Fruit fly (Drosophila melanogaster): Measurements from ENCODE around the gene in.

Gene in

DNA sequence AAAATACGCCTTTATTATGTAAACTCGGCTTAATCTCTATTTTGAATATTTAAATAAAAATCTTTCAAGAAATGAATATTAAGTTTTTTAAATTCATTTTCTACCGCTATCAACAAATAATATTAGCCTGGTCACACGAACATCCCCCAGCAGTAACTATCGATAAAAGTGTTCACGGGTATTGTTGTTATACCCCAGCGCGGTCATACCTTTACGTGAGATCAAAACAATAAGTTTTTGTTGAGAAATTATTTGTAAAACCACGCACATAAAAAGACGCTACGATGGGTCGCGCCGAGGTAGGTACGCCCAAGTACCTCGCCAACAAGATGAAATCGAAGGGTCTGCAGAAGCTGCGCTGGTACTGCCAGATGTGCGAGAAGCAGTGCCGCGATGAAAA is 10.4 kb upstream of the in start, which contains the start of gene kin17:
Gene kin17, plus strand, starts transcription at position 195 of the 400 bp plus-strand sequence.
- TF ChIP-seq CG8478 (optimal IDR thresholded peaks at IDR 0.05) (no peak), usp (GFP tag; optimal IDR thresholded peaks at IDR 0.05) (no peak), Dll (optimal IDR thresholded peaks at IDR 0.05) (no peak), psq (optimal IDR thresholded peaks at IDR 0.05) (no peak), EcR (GFP tag; optimal IDR thresholded peaks at IDR 0.05) (no peak), pan (optimal IDR thresholded peaks at IDR 0.05) (no peak)

DNA sequence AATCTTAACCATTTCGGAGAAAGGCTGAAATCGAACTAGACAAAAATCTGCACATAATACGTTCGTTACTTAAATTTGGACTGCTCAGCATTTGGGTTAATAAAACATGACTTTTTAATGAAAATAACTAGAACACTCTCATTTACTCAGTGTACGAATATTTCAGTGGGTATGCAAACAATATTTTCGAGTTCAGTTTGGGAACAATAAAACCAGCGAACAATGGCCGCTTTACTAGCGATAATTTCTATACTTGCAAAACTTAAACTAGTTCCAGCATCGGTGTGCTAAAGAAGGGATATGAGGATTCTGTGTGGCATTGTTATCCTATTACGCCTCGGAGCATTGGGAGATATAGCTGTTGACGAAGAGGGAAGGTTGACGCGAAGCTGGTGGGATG is 8.8 kb upstream of the in start, which contains the start of gene CG5665:
Gene CG5665, plus strand, starts transcription at position 301 of the 400 bp plus-strand sequence.
- TF ChIP-seq pan (optimal IDR thresholded peaks at IDR 0.05) (no peak), usp (GFP tag; optimal IDR thresholded peaks at IDR 0.05) (no peak), Dll (optimal IDR thresholded peaks at IDR 0.05) (no peak), CG8478 (optimal IDR thresholded peaks at IDR 0.05) (no peak), psq (optimal IDR thresholded peaks at IDR 0.05) (no peak), EcR (GFP tag; optimal IDR thresholded peaks at IDR 0.05) (no peak)

DNA sequence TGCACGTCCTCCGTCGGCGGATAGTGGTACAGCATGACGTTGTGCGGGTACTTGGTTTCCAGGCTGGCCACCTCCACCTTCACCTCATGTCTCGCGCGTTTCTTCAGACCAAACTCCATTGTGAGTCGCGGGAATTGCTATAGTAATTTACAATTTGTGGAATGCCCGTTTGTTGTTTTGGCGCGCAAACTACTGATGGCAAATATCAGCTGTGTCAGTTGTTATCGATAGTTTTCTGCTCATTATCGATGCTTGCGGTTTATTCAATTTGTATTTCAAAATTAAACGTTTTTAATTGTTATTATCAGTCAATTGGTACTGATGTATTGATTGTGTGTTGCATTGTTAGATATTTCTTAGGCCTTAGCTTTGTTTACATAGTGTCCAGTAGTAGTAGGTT is 5.6 kb upstream of the in start, which contains the start of gene Prim2:
Gene Prim2, minus strand, starts transcription at position 197 of the 400 bp plus-strand sequence.
- no peak for TF ChIP-seq psq (optimal IDR thresholded peaks at IDR 0.05)
- no peak for TF ChIP-seq EcR (GFP tag; optimal IDR thresholded peaks at IDR 0.05)
- no peak for TF ChIP-seq pan (optimal IDR thresholded peaks at IDR 0.05)
- TF ChIP-seq Dll (optimal IDR thresholded peaks at IDR 0.05): no peak
- no peak for TF ChIP-seq CG8478 (optimal IDR thresholded peaks at IDR 0.05)
- no peak for TF ChIP-seq usp (GFP tag; optimal IDR thresholded peaks at IDR 0.05)

DNA sequence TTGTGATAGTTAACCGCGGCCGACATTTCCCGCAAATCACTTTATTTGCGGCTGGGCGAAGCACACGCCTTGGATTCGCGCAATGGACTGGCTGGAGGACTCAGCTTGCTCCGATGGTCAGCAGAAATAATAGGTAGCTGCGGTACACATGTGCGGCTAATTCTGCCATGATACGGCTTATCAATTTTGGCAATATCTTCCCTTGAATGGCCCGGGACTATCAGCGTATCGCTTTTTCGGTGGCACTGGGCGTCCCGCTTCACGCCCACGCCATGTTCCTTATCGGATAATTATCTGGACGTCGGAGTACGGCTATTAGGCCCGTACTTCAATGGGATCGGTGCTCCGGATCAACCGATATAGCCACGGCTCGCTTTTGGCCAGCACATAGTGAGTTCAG is 924 bp upstream of the in start:
- TF ChIP-seq Dll (optimal IDR thresholded peaks at IDR 0.05) (no peak), CG8478 (optimal IDR thresholded peaks at IDR 0.05) (no peak), pan (optimal IDR thresholded peaks at IDR 0.05) (no peak), psq (optimal IDR thresholded peaks at IDR 0.05) (no peak), EcR (GFP tag; optimal IDR thresholded peaks at IDR 0.05) (no peak), usp (GFP tag; optimal IDR thresholded peaks at IDR 0.05) (no peak)

DNA sequence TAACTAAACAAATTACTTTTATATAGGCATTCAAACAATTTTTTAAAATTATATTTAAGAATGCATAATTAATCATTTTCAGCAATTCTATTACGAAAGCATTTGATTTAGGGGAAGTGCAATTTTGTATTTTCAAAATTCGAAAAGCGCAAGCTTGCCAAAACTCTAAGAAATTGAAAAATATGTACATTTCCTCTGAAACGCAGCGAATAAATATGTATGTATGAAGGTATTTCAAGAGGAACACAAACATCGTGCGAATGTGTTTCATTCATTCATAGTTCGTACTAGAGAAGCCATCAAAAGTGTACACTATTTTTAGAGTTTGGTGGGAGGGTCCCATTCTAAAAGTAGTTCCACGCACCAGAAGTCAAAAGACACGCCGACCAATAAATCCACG is 3.0 kb downstream of the in start, which contains the start of gene CG13247:
Gene CG13247, plus strand, starts transcription at position 301 of the 400 bp plus-strand sequence.
- TF ChIP-seq EcR (GFP tag; optimal IDR thresholded peaks at IDR 0.05): no peak

DNA sequence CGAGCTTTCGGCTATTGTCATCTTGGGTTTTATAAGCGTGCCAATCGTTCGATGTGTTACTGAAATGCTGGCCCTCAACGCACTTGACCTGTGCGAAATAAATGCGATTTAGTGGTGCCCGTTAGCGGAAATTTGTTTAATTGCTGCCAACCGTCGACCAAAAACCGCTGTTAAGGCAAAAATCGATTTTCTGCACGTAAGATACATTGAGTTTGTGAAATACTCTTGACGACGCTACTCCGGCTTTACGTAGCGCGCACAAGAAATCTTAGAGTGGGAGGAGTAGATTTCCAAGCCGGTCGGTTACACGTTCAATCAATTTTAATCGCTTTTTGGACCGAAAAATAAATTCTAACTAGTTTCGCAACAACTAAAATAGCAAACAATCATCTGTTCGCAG is 8.5 kb downstream of the in start:
- TF ChIP-seq usp (GFP tag; optimal IDR thresholded peaks at IDR 0.05): no peak
- no peak for TF ChIP-seq EcR (GFP tag; optimal IDR thresholded peaks at IDR 0.05)
- no peak for TF ChIP-seq pan (optimal IDR thresholded peaks at IDR 0.05)
- no peak for TF ChIP-seq CG8478 (optimal IDR thresholded peaks at IDR 0.05)
- TF ChIP-seq psq (optimal IDR thresholded peaks at IDR 0.05): no peak
- TF ChIP-seq Dll (optimal IDR thresholded peaks at IDR 0.05): no peak

DNA sequence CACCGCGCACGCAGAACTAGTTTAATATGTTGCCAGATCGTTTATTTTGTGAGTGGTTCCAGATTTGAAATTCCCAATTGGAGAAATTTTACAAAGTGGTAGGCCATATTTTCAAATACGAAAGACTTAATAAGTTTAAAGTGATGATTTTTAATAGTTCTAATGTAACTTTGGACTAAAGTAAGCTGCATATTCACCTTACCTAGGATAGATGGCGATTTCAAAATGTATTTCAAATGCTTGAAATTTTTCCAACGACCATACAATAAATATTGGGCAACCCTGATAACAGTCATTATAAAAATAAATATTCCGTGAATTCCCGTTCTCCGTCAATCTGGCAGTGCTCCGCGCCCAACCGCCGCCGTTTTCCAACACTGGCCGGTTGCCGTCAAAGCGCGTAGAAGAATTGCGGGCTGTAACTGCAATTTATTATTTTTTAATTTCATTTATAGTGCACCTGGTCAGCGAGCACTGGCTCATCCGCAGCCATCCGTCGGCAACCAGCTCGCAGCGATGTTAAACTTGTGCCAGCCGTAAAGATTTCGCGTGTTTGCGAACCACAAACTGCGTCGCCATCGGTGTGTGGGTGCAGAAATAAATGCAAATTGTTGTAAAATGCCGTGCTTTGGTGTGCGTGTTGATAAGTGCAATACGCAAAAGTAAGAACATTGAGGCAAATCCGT is 9.0 kb downstream of the in start, which contains the start of the genes Ide and RhoBTB:
Gene Ide, minus strand, starts transcription at position 19 of the 686 bp plus-strand sequence.
Gene RhoBTB, plus strand, starts transcription at position 365 of the 686 bp plus-strand sequence.
- TF ChIP-seq CG8478 (optimal IDR thresholded peaks at IDR 0.05): no peak
- TF ChIP-seq usp (GFP tag; optimal IDR thresholded peaks at IDR 0.05): no peak
- TF ChIP-seq Dll (optimal IDR thresholded peaks at IDR 0.05): no peak
- TF ChIP-seq psq (optimal IDR thresholded peaks at IDR 0.05): no peak
- TF ChIP-seq EcR (GFP tag; optimal IDR thresholded peaks at IDR 0.05): no peak
- no peak for TF ChIP-seq pan (optimal IDR thresholded peaks at IDR 0.05)

DNA sequence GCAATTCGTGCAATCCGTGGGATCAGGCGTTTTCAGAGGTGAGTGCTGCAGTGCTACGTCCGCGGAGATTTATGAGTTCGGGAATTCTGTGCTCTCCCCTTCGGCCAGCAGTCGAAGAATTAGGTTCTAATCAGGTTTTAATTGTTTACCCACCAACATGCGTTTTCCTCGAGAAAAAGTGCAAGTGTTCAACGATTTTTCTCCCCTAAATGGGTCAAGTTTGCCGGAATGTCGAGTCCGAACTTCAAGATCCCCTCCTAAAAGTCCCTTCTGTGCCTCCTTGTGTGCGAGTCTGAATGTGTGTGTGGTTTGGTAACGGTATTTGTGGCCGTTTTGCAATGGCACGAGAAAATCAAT is 9.5 kb downstream of the in start:
- no peak for TF ChIP-seq usp (GFP tag; optimal IDR thresholded peaks at IDR 0.05)
- no peak for TF ChIP-seq EcR (GFP tag; optimal IDR thresholded peaks at IDR 0.05)
- no peak for TF ChIP-seq pan (optimal IDR thresholded peaks at IDR 0.05)
- no peak for TF ChIP-seq Dll (optimal IDR thresholded peaks at IDR 0.05)
- no peak for TF ChIP-seq psq (optimal IDR thresholded peaks at IDR 0.05)
- no peak for TF ChIP-seq CG8478 (optimal IDR thresholded peaks at IDR 0.05)

DNA sequence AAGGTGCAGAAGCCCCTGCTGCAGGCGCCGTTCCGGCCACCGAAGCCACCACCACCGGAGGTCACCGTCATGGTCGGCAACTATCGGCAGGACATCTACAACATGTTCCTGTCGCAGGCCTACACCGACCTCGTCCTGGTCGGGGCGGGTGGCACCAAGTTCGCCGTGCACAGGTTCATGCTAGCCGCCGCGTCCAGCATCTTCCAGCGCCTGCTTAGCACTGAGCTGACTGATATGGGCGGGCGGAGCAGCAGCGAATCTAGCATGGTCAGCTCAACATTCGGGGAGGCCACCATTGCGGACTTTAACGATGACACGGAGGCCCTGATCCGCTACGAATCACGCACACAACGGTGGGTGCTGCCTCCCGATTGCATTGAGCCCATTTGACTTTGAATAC is 12.5 kb downstream of the in start:
- TF ChIP-seq pan (optimal IDR thresholded peaks at IDR 0.05) (no peak), EcR (GFP tag; optimal IDR thresholded peaks at IDR 0.05) (no peak), usp (GFP tag; optimal IDR thresholded peaks at IDR 0.05) (no peak), Dll (optimal IDR thresholded peaks at IDR 0.05) (no peak), CG8478 (optimal IDR thresholded peaks at IDR 0.05) (no peak), psq (optimal IDR thresholded peaks at IDR 0.05) (no peak)

DNA sequence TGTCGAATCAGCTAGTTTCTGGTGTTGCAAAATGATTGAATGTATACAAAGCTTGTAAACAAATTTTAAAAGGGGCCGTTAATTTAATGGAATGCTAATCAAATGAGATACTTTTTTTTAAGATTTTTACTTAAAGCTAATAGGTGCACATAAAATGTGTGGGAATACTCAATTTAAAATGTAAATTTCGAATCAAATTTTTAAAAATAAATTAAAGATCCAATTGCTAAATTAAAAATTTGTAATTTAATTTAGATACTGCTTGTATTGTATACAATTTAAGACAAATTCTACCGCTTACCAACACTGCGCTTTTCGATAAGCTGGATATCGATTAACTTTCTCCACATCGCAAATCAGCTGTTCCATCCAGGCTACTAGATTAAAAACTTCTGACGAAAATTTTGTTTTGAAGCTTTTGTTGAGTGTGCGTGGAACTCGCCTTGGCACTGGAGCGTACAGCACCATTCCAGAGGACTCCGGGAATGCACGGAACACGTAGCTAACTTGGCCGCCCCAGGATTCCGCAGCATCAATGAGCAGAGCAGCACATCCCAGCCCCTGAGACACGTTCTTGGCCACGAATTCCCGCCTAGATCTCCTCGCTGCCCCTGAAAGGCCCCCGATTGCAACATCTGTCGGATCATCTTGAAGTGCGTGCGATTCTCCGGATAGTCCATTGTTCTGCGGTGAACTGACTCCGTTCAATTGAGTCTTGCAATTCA is 17.2 kb downstream of the in start, which contains the start of the genes CG5498 and fbl:
Gene CG5498, minus strand, starts transcription at position 24 of the 725 bp plus-strand sequence.
Gene fbl, plus strand, starts transcription at position 344 of the 725 bp plus-strand sequence.
- no peak for TF ChIP-seq EcR (GFP tag; optimal IDR thresholded peaks at IDR 0.05)

DNA sequence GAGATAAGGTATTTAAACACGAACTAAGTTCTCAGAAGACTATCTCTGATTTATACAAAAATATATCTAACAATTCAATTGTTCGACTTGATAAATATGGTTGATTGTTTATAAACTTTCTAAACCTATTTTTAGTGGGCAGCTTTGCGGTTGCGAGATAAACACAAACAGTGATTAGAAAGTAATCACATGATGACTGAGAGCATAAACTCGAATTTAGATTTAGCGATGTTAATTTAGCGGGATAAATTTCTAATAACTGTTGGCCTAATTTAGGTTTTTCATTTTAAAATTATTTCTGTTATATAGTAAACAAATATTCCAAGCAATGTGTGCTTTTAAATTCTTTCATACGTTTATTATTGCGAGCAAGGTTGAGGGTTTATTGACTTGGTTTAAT is 18.0 kb downstream of the in start:
- TF ChIP-seq pan (optimal IDR thresholded peaks at IDR 0.05): no peak
- TF ChIP-seq Dll (optimal IDR thresholded peaks at IDR 0.05): no peak
- no peak for TF ChIP-seq EcR (GFP tag; optimal IDR thresholded peaks at IDR 0.05)
- TF ChIP-seq psq (optimal IDR thresholded peaks at IDR 0.05): no peak

DNA sequence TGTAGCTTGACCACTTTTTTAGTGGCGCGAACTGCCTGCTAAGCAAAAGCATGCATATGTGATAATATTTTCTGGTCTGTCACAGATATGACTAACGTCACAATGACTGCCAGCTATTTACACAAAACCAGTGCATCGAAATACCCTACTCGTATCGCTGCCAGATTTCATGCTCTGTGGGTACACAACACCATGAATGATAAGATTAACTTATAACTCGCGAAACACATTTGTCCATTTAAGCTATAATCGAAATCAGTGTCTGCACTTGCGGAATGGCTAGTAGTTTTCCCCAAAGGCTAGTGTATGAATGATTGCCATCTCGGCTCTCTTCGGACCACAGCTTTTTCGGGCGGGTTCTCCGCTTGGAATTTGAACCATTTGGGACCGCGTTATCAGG is 18.4 kb downstream of the in start:
- TF ChIP-seq CG8478 (optimal IDR thresholded peaks at IDR 0.05) (no peak), usp (GFP tag; optimal IDR thresholded peaks at IDR 0.05) (no peak), pan (optimal IDR thresholded peaks at IDR 0.05) (no peak), Dll (optimal IDR thresholded peaks at IDR 0.05) (no peak), psq (optimal IDR thresholded peaks at IDR 0.05) (no peak), EcR (GFP tag; optimal IDR thresholded peaks at IDR 0.05) (no peak)

Measured in whole organism.